Worm (Caenorhabditis elegans) whole organism, L1 larva: ENCODE data around the gene coh-1.

Source experiments
- aha-1 ChIP-seq: fragments of 150-350 bp; optimal IDR thresholded peaks from 2 replicates; lab custom pipeline; 2014; ENCODE audit warnings: missing biosample characterization, missing genetic modification characterization
- fos-1 ChIP-seq: fragments of 150-350 bp; optimal IDR thresholded peaks from 2 replicates; lab custom pipeline; 2014; ENCODE audit warnings: missing biosample characterization, missing genetic modification characterization
- unc-130 ChIP-seq: fragments of 150-350 bp; optimal IDR thresholded peaks from 2 replicates; lab custom pipeline; 2017; ENCODE audit warnings: missing biosample characterization, missing genetic modification characterization, inconsistent platforms
- unc-86 ChIP-seq: sonication (generic microtip); optimal IDR thresholded peaks from 2 replicates; lab custom pipeline; 2016; ENCODE audit warnings: missing genetic modification characterization, missing compliant biosample characterization

DNA sequence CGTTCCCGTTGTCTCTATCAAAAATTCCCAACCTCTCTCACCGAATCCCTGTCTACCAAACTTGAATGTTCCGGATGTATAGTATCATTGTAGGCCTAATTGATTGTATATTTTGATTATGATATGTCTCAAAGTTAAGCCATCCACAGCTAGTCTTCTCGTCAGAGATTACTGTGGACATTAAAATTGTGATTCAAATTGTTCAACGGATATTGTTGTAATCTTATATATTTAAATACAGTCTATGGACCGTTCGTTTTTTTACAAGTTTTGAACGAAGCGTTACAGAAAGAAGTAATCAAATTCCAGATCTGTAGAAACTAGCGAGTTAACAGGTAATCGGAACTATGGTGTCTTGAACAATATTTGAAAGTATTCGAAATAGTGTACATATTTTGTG, 5.9 kb upstream of the coh-1 start, which contains the start of gene F48E3.9:
- TF ChIP-seq aha-1: no peak
- TF ChIP-seq unc-86 (tag; lab: Kevin White, UChicago): no peak
- TF ChIP-seq unc-130: no peak
- TF ChIP-seq fos-1 (tag; lab: Kevin White, UChicago): no peak
